Worm (Caenorhabditis elegans): ENCODE measurements around the gene lido-15.

- TF ChIP-seq him-1 (tag; optimal IDR thresholded peaks at IDR 0.05) (no peak), dao-5 (tag; optimal IDR thresholded peaks at IDR 0.05) (no peak), W03F9.2 (tag; optimal IDR thresholded peaks at IDR 0.05) (no peak)
Observed at ce11 chrII:3771640-3772039, 40.4 kb upstream of the lido-15 start.

Measured in whole organism, L4/young adult.